Fruit fly (Drosophila melanogaster): ENCODE measurements around the gene WRNexo.

Gene WRNexo

DNA sequence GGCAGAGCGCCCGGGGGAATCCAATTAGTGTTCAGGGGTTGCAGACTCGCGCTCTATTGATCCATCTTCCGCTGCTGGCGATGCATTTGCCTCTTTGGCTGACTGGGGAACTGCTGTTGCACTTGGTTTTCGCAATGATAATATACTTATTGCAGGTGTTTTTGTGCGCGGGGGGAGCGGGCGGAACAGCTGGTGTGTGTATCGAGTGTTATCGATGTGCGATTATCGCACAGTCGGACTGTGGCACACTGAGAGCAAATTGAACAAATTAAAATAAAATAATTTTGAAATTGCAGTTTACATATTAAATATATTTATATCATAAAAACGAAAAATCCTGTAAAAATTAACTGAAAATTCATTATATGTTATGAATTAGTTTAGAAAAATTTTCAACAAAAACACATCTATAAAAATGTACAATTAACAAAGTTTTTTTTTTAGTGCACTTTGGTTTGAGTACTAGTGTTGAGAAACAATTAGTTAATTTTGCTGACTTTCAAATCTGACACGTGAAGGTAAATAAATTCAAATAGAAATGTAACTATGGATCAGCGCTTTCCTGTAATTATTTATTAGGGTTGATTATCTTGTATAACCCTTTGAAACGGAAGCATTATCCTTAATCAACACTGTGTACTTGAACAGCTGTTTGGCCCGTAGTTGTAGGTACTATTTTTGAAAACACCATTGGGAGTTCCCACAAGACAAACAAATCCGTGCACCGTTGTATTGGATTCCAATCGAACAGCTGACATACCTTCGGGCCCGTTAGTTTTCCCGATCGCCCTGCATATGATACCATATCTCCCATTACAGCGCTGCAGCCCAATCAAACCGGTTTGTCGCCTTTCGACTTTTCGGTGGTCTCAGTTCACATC, 36.8 kb upstream of the WRNexo start, which contains the start of the genes Wdr37 and koko:
Wdr37 (minus strand) TSS at position 168 of the 881 bp plus-strand sequence.
koko (plus strand) TSS at position 478 of the 881 bp plus-strand sequence.
- peak in 1 of 2 experiments; percentile 98 for TF ChIP-seq foxo (GFP tag; optimal IDR thresholded peaks at IDR 0.05)
- no peak for TF ChIP-seq dl (GFP tag; optimal IDR thresholded peaks at IDR 0.05; ENCODE audit: insufficient read depth in 1 of 2, partially characterized antibody in 2 of 2)
- peak; percentile 75 for TF ChIP-seq br (GFP tag; optimal IDR thresholded peaks at IDR 0.05)
- TF ChIP-seq woc (GFP tag; optimal IDR thresholded peaks at IDR 0.05): peak; percentile 79
- TF ChIP-seq GATAd (GFP tag; optimal IDR thresholded peaks at IDR 0.05): peak; percentile 79
- peak; percentile 88 for TF ChIP-seq Dfd (GFP tag; optimal IDR thresholded peaks at IDR 0.05)
- peak; percentile 95 for TF ChIP-seq rgr (GFP tag; optimal IDR thresholded peaks at IDR 0.05)
- TF ChIP-seq psq (GFP tag; optimal IDR thresholded peaks at IDR 0.05): peak; percentile 94
- TF ChIP-seq jim (GFP tag; optimal IDR thresholded peaks at IDR 0.05): peak; percentile 21
- TF ChIP-seq dmrt93B (GFP tag; optimal IDR thresholded peaks at IDR 0.05): peak; percentile 92
- peak; percentile 92 for TF ChIP-seq h (GFP tag; optimal IDR thresholded peaks at IDR 0.05)
- no peak for TF ChIP-seq pan (optimal IDR thresholded peaks at IDR 0.05)
- peak; percentile 94 for TF ChIP-seq Jra (GFP tag; optimal IDR thresholded peaks at IDR 0.05)
- TF ChIP-seq Dif (GFP tag; optimal IDR thresholded peaks at IDR 0.05; ENCODE audit: partially characterized antibody): no peak
- no peak for TF ChIP-seq tai (GFP tag; optimal IDR thresholded peaks at IDR 0.05)
- peak; percentile 98 for TF ChIP-seq Sp1 (GFP tag; optimal IDR thresholded peaks at IDR 0.05)
- TF ChIP-seq sv (GFP tag; optimal IDR thresholded peaks at IDR 0.05): peak; percentile 92
- peak; percentile 88 for TF ChIP-seq CG9705 (GFP tag; optimal IDR thresholded peaks at IDR 0.05)
- TF ChIP-seq OdsH (GFP tag; optimal IDR thresholded peaks at IDR 0.05): peak; percentile 97
- TF ChIP-seq usp (GFP tag; optimal IDR thresholded peaks at IDR 0.05): no peak
- TF ChIP-seq sage (GFP tag; optimal IDR thresholded peaks at IDR 0.05): peak; percentile 79
- TF ChIP-seq Rel (GFP tag; optimal IDR thresholded peaks at IDR 0.05): peak; percentile 54
- TF ChIP-seq Rel (tag; optimal IDR thresholded peaks at IDR 0.05): peak; percentile 91
- no peak for TF ChIP-seq Mio (GFP tag; optimal IDR thresholded peaks at IDR 0.05)
- TF ChIP-seq CrebA (GFP tag; optimal IDR thresholded peaks at IDR 0.05; ENCODE audit: borderline replicate concordance): no peak
- no peak for TF ChIP-seq N (GFP tag; optimal IDR thresholded peaks at IDR 0.05)
- TF ChIP-seq Hr83 (GFP tag; optimal IDR thresholded peaks at IDR 0.05; ENCODE audit: poor library complexity, severe bottlenecking): peak; percentile 93
- TF ChIP-seq Abd-B (GFP tag; optimal IDR thresholded peaks at IDR 0.05): no peak
- TF ChIP-seq lola (GFP tag; optimal IDR thresholded peaks at IDR 0.05): no peak
- TF ChIP-seq Hr78 (GFP tag; optimal IDR thresholded peaks at IDR 0.05): no peak
- no peak for TF ChIP-seq Vsx2 (GFP tag; optimal IDR thresholded peaks at IDR 0.05; ENCODE audit: partially characterized antibody)
- peak; percentile 96 for TF ChIP-seq Hnf4 (GFP tag; optimal IDR thresholded peaks at IDR 0.05)
- peak; percentile 78 for TF ChIP-seq ey (GFP tag; optimal IDR thresholded peaks at IDR 0.05)
- peak; percentile 89 for TF ChIP-seq dsf (GFP tag; optimal IDR thresholded peaks at IDR 0.05; ENCODE audit: borderline replicate concordance)
- TF ChIP-seq brk (GFP tag; optimal IDR thresholded peaks at IDR 0.05): peak; percentile 96
- peak; percentile 98 for TF ChIP-seq HLH106 (tag; optimal IDR thresholded peaks at IDR 0.05)
- no peak for TF ChIP-seq Myc (optimal IDR thresholded peaks at IDR 0.05)
- TF ChIP-seq fru (GFP tag; optimal IDR thresholded peaks at IDR 0.05): peak; percentile 91
- TF ChIP-seq CG32264 (GFP tag; optimal IDR thresholded peaks at IDR 0.05): peak; percentile 78

- TF ChIP-seq Rel (GFP tag; optimal IDR thresholded peaks at IDR 0.05): no peak
- TF ChIP-seq Rel (tag; optimal IDR thresholded peaks at IDR 0.05): peak; percentile 1
- no peak for TF ChIP-seq woc (GFP tag; optimal IDR thresholded peaks at IDR 0.05)
- TF ChIP-seq GATAd (GFP tag; optimal IDR thresholded peaks at IDR 0.05): no peak
- no peak for TF ChIP-seq Vsx2 (GFP tag; optimal IDR thresholded peaks at IDR 0.05; ENCODE audit: partially characterized antibody)
- no peak for TF ChIP-seq Abd-B (GFP tag; optimal IDR thresholded peaks at IDR 0.05)
- no peak for TF ChIP-seq Dfd (GFP tag; optimal IDR thresholded peaks at IDR 0.05)
- TF ChIP-seq rgr (GFP tag; optimal IDR thresholded peaks at IDR 0.05): no peak
These were observed 33.7 kb upstream of the WRNexo start for dm6 chr3R:18399698-18400020.
